Worm (Caenorhabditis elegans): ENCODE data around the gene best-9.

ce11 chrIV:6517859-6518258, 42.7 kb upstream of the best-9 start, which contains the start of gene C01G5.7:
- TF ChIP-seq ama-1 (optimal IDR thresholded peaks at IDR 0.05) (no peak), tbx-11 (GFP tag; IDR thresholded peaks at IDR 0.05) (no peak), hmg-4 (GFP tag; optimal IDR thresholded peaks at IDR 0.05) (no peak), aly-1 (tag; optimal IDR thresholded peaks at IDR 0.05) (no peak), flt-1 (GFP tag; IDR thresholded peaks at IDR 0.05) (no peak), ceh-36 (tag; optimal IDR thresholded peaks at IDR 0.05) (no peak), scrt-1 (GFP tag; IDR thresholded peaks at IDR 0.05) (no peak), pes-1 (GFP tag; IDR thresholded peaks at IDR 0.05) (no peak)

All from whole organism, early embryonic.